Fruit fly (Drosophila melanogaster) whole organism, embryonic: ENCODE data around the gene CG6180.

Experiments used
- Adf1 ChIP-seq: fragments of 200-800 bp; sonication (Bioruptor generic); IDR thresholded peaks from 2 replicates; pipeline ENCODE4 v1.3.6; 2022; ENCODE audit warnings: missing biosample characterization, missing genetic modification characterization
- Atf-2 ChIP-seq: fragments of 200-800 bp; sonication (Bioruptor generic); optimal IDR thresholded peaks from 2 replicates; lab custom pipeline; 2016; ENCODE audit warnings: missing biosample characterization, missing genetic modification characterization
- BtbVII ChIP-seq: fragments of 200-800 bp; sonication (Bioruptor generic); optimal IDR thresholded peaks from 3 replicates; lab custom pipeline; 2017; ENCODE audit warnings: missing biosample characterization, mild to moderate bottlenecking, missing genetic modification characterization
- C15 ChIP-seq: fragments of 200-800 bp; sonication (Bioruptor generic); IDR thresholded peaks from 3 replicates; pipeline ENCODE4 v1.3.6; 2022; ENCODE audit warnings: missing biosample characterization, missing genetic modification characterization
- CG10959 ChIP-seq: fragments of 200-800 bp; sonication (Bioruptor generic); IDR thresholded peaks from 2 replicates; pipeline ENCODE4 v1.3.6; 2022; ENCODE audit warnings: missing biosample characterization, missing genetic modification characterization
- CG11247 ChIP-seq: fragments of 200-800 bp; sonication (Bioruptor generic); IDR thresholded peaks from 2 replicates; pipeline ENCODE4 v1.3.6; 2022; ENCODE audit warnings: missing biosample characterization, missing genetic modification characterization
- CG12391 ChIP-seq: fragments of 200-800 bp; sonication (Bioruptor generic); optimal IDR thresholded peaks from 3 replicates; lab custom pipeline; 2018; ENCODE audit warnings: missing biosample characterization, mild to moderate bottlenecking, missing genetic modification characterization, moderate library complexity
- CG15479 ChIP-seq: fragments of 200-800 bp; sonication (Bioruptor generic); optimal IDR thresholded peaks from 3 replicates; lab custom pipeline; 2019; ENCODE audit warnings: missing biosample characterization, mild to moderate bottlenecking, missing genetic modification characterization, moderate library complexity
- CG16863 ChIP-seq: fragments of 200-800 bp; sonication (Bioruptor generic); optimal IDR thresholded peaks from 3 replicates; lab custom pipeline; 2016; ENCODE audit warnings: missing biosample characterization, missing genetic modification characterization
- CG17361 ChIP-seq: fragments of 200-800 bp; sonication (Bioruptor generic); IDR thresholded peaks from 3 replicates; pipeline ENCODE4 v1.3.6; 2022; ENCODE audit warnings: missing biosample characterization, missing genetic modification characterization
- CG2120 ChIP-seq: fragments of 200-800 bp; sonication (Bioruptor generic); optimal IDR thresholded peaks from 3 replicates; lab custom pipeline; 2016; ENCODE audit warnings: missing biosample characterization, missing genetic modification characterization
- CG2875 ChIP-seq: fragments of 200-800 bp; sonication (Bioruptor generic); optimal IDR thresholded peaks from 2 replicates; lab custom pipeline; 2017; ENCODE audit warnings: missing biosample characterization, mild to moderate bottlenecking, missing genetic modification characterization, missing genetic modification reagents
- CG2889 ChIP-seq: fragments of 200-800 bp; sonication (Bioruptor generic); IDR thresholded peaks from 3 replicates; pipeline ENCODE4 v1.3.6; 2022; ENCODE audit warnings: missing biosample characterization, missing genetic modification characterization
- CG3281 ChIP-seq: fragments of 200-800 bp; sonication (Bioruptor generic); optimal IDR thresholded peaks from 3 replicates; lab custom pipeline; 2017; ENCODE audit warnings: missing biosample characterization, mild to moderate bottlenecking, missing genetic modification characterization
- CG3726 ChIP-seq: fragments of 200-800 bp; sonication (Bioruptor generic); IDR thresholded peaks from 3 replicates; pipeline ENCODE4, ENCODE4 v1.3.6; 2022; ENCODE audit warnings: missing biosample characterization, missing genetic modification characterization
- CG3838 ChIP-seq: fragments of 200-800 bp; sonication (Bioruptor generic); optimal IDR thresholded peaks from 3 replicates; lab custom pipeline; 2016; ENCODE audit warnings: missing biosample characterization, missing genetic modification characterization
- CG42726 ChIP-seq: fragments of 200-800 bp; sonication (Bioruptor generic); IDR thresholded peaks from 2 replicates; pipeline ENCODE4 v1.3.6; 2022; ENCODE audit warnings: missing biosample characterization, missing genetic modification characterization; ENCODE audit not compliant: partially characterized antibody
- CG4730 ChIP-seq: fragments of 200-800 bp; sonication (Bioruptor generic); IDR thresholded peaks from 2 replicates; pipeline ENCODE4 v1.3.6; 2022; ENCODE audit warnings: missing biosample characterization, missing genetic modification characterization
- CG6813 ChIP-seq: fragments of 200-800 bp; sonication (Bioruptor generic); optimal IDR thresholded peaks from 2 replicates; lab custom pipeline; 2017; ENCODE audit warnings: missing biosample characterization, missing genetic modification characterization, mild to moderate bottlenecking, moderate library complexity, missing genetic modification reagents
- CG7271 ChIP-seq: fragments of 200-800 bp; sonication (Bioruptor generic); optimal IDR thresholded peaks from 2 replicates; lab custom pipeline; 2018; ENCODE audit warnings: missing biosample characterization, mild to moderate bottlenecking, missing genetic modification characterization, moderate library complexity
- CG7556 ChIP-seq: fragments of 200-800 bp; sonication (Bioruptor generic); optimal IDR thresholded peaks from 2 replicates; lab custom pipeline; 2017; ENCODE audit warnings: missing biosample characterization, mild to moderate bottlenecking, missing genetic modification characterization
- CG8281 ChIP-seq: fragments of 200-800 bp; sonication (Bioruptor generic); optimal IDR thresholded peaks from 2 replicates; lab custom pipeline; 2018; ENCODE audit warnings: missing biosample characterization, mild to moderate bottlenecking, missing genetic modification characterization, moderate library complexity
- CG8924 ChIP-seq: fragments of 200-800 bp; optimal IDR thresholded peaks from 3 replicates; lab custom pipeline; 2019; ENCODE audit warnings: missing biosample characterization, mild to moderate bottlenecking, missing genetic modification characterization, moderate library complexity
- CG9817 ChIP-seq: fragments of 200-800 bp; sonication (Bioruptor generic); optimal IDR thresholded peaks from 2 replicates; lab custom pipeline; 2018; ENCODE audit warnings: missing biosample characterization, mild to moderate bottlenecking, missing genetic modification characterization, moderate library complexity
- Dp ChIP-seq: fragments of 200-800 bp; sonication (Bioruptor generic); optimal IDR thresholded peaks from 2 replicates; lab custom pipeline; 2018; ENCODE audit warnings: missing biosample characterization, mild to moderate bottlenecking, missing genetic modification characterization, moderate library complexity
- ERR ChIP-seq: fragments of 200-800 bp; sonication (Bioruptor generic); optimal IDR thresholded peaks from 2 replicates; lab custom pipeline; 2016; ENCODE audit warnings: missing biosample characterization, missing genetic modification characterization
- Fer3 ChIP-seq: fragments of 200-800 bp; sonication (Bioruptor generic); optimal IDR thresholded peaks from 2 replicates; lab custom pipeline; 2018; ENCODE audit warnings: missing biosample characterization, mild to moderate bottlenecking, missing genetic modification characterization, moderate library complexity
- HLHmδ ChIP-seq: fragments of 200-800 bp; sonication (Bioruptor generic); optimal IDR thresholded peaks from 2 replicates; lab custom pipeline; 2018; ENCODE audit warnings: missing biosample characterization, mild to moderate bottlenecking, missing genetic modification characterization, moderate library complexity
- MTF-1 ChIP-seq: fragments of 200-800 bp; sonication (Bioruptor generic); optimal IDR thresholded peaks from 2 replicates; lab custom pipeline; 2018; ENCODE audit warnings: missing biosample characterization, mild to moderate bottlenecking, missing genetic modification characterization, borderline replicate concordance
- Oli ChIP-seq: fragments of 200-800 bp; sonication (Bioruptor generic); optimal IDR thresholded peaks from 2 replicates; lab custom pipeline; 2018; ENCODE audit warnings: missing biosample characterization, mild to moderate bottlenecking, missing genetic modification characterization, moderate library complexity
- Xrp1 ChIP-seq: fragments of 200-800 bp; sonication (Bioruptor generic); IDR thresholded peaks from 2 replicates; pipeline ENCODE4 v1.3.6; 2022; ENCODE audit warnings: missing biosample characterization, missing genetic modification characterization
- ab ChIP-seq: fragments of 200-800 bp; sonication (Bioruptor generic); optimal IDR thresholded peaks from 2 replicates; lab custom pipeline; 2016; ENCODE audit warnings: missing biosample characterization, missing genetic modification characterization
- al ChIP-seq: fragments of 200-800 bp; sonication (Bioruptor generic); IDR thresholded peaks from 2 replicates; pipeline ENCODE4 v1.3.6; 2022; ENCODE audit warnings: missing biosample characterization, missing genetic modification characterization
- btn ChIP-seq: fragments of 200-800 bp; sonication (Bioruptor generic); optimal IDR thresholded peaks from 2 replicates; lab custom pipeline; 2016; ENCODE audit warnings: missing biosample characterization, missing genetic modification characterization
- chinmo ChIP-seq: fragments of 200-800 bp; sonication (Bioruptor generic); IDR thresholded peaks from 4 replicates; pipeline ENCODE4 v1.3.6; 2022; ENCODE audit warnings: missing biosample characterization, missing genetic modification characterization; ENCODE audit not compliant: partially characterized antibody
- eyg ChIP-seq: fragments of 200-800 bp; sonication (Bioruptor generic); optimal IDR thresholded peaks from 3 replicates; lab custom pipeline; 2016; ENCODE audit warnings: missing biosample characterization, missing genetic modification characterization
- fu2 ChIP-seq: fragments of 200-800 bp; sonication (Bioruptor generic); optimal IDR thresholded peaks from 2 replicates; lab custom pipeline; 2016; ENCODE audit warnings: missing biosample characterization, missing genetic modification characterization
- gro ChIP-seq: fragments of 200-800 bp; sonication (Bioruptor generic); optimal IDR thresholded peaks from 2 replicates; lab custom pipeline; 2016; ENCODE audit warnings: missing biosample characterization, missing genetic modification characterization
- insv ChIP-seq, 2 experiments: fragments of 200-800 bp; sonication (Bioruptor generic); optimal IDR thresholded peaks; 3 replicates each; lab custom pipeline; 2016 to 2018; ENCODE audit warnings: missing biosample characterization in 2 of 2, missing genetic modification characterization in 2 of 2
- kni ChIP-seq: fragments of 200-800 bp; sonication (Bioruptor generic); optimal IDR thresholded peaks from 3 replicates; lab custom pipeline; 2017; ENCODE audit warnings: mild to moderate bottlenecking, missing biosample characterization, missing genetic modification reagents, missing genetic modification characterization
- lbe ChIP-seq: fragments of 200-800 bp; sonication (Bioruptor generic); optimal IDR thresholded peaks from 2 replicates; lab custom pipeline; 2016; ENCODE audit warnings: missing biosample characterization, mild to moderate bottlenecking, missing genetic modification characterization
- otp ChIP-seq: fragments of 200-800 bp; sonication (Bioruptor generic); IDR thresholded peaks from 3 replicates; pipeline ENCODE4, ENCODE4 v1.3.6; 2022; ENCODE audit warnings: missing biosample characterization, missing genetic modification characterization
- repo ChIP-seq: fragments of 200-800 bp; sonication (Bioruptor generic); optimal IDR thresholded peaks from 2 replicates; lab custom pipeline; 2016; ENCODE audit warnings: missing biosample characterization, missing genetic modification characterization
- ro ChIP-seq: fragments of 200-800 bp; sonication (Bioruptor generic); IDR thresholded peaks from 2 replicates; pipeline ENCODE4 v1.3.6; 2022; ENCODE audit warnings: missing biosample characterization, missing genetic modification characterization
- sisA ChIP-seq: fragments of 200-800 bp; sonication (Bioruptor generic); IDR thresholded peaks from 2 replicates; pipeline ENCODE4 v1.3.6; 2022; ENCODE audit warnings: missing biosample characterization, missing genetic modification characterization
- so ChIP-seq: fragments of 200-800 bp; sonication (Bioruptor generic); IDR thresholded peaks from 3 replicates; pipeline ENCODE4 v1.3.6; 2022; ENCODE audit warnings: missing biosample characterization, missing genetic modification characterization
- vfl ChIP-seq: fragments of 200-800 bp; sonication (Bioruptor generic); optimal IDR thresholded peaks from 2 replicates; lab custom pipeline; 2016; ENCODE audit warnings: missing biosample characterization, missing genetic modification characterization
- vnd ChIP-seq: fragments of 200-800 bp; sonication (Bioruptor generic); IDR thresholded peaks from 3 replicates; pipeline ENCODE4 v1.3.6; 2022; ENCODE audit warnings: missing biosample characterization, missing genetic modification characterization; ENCODE audit not compliant: partially characterized antibody
- zen2 ChIP-seq: fragments of 200-800 bp; sonication (Bioruptor generic); IDR thresholded peaks from 3 replicates; pipeline ENCODE4 v1.3.6; 2022; ENCODE audit warnings: missing biosample characterization, missing genetic modification characterization; ENCODE audit not compliant: partially characterized antibody
- zfh1 ChIP-seq: fragments of 200-800 bp; sonication (Bioruptor generic); IDR thresholded peaks from 3 replicates; pipeline ENCODE4 v1.3.6; 2022; ENCODE audit warnings: missing biosample characterization, missing genetic modification characterization

CG6180 gene

dm6 chr2L:12721794-12722315 is 14.4 kb downstream of the CG6180 start, which contains the start of gene Pih1D1 (continued):
- TF ChIP-seq zen2 (no peak), C15 (GFP tag; lab: Robert Waterston, UW) (peak; percentile 91; the same call in 2 of the 3 replicates), BtbVII (GFP tag; lab: Kevin White, UChicago) (peak; percentile 93), ro (GFP tag; lab: Robert Waterston, UW) (peak; percentile 91), eyg (GFP tag; lab: Kevin White, UChicago) (peak; percentile 62), btn (peak; percentile 75), CG3726 (GFP tag; lab: Robert Waterston, UW) (peak; percentile 96), CG8924 (tag; lab: Kevin White, UChicago) (peak; percentile 95), CG3838 (GFP tag; lab: Kevin White, UChicago) (peak; percentile 84), CG2120 (GFP tag; lab: Kevin White, UChicago) (peak; percentile 97), CG9817 (peak; percentile 97), repo (GFP tag; lab: Kevin White, UChicago) (peak; percentile 86), CG7556 (GFP tag; lab: Kevin White, UChicago) (peak; percentile 93), Xrp1 (peak; percentile 97), gro (GFP tag; lab: Kevin White, UChicago) (peak; percentile 83), CG6813 (peak; percentile 80), sisA (GFP tag; lab: Robert Waterston, UW) (peak; percentile 94), Dp (GFP tag; lab: Kevin White, UChicago) (peak; percentile 11), ab (GFP tag; lab: Kevin White, UChicago) (peak; percentile 49), CG15479 (GFP tag; lab: Kevin White, UChicago) (peak; percentile 7), al (GFP tag; lab: Robert Waterston, UW) (peak; percentile 97), chinmo (no peak), CG10959 (GFP tag; lab: Robert Waterston, UW) (peak; percentile 82), vnd (GFP tag; lab: Robert Waterston, UW) (no peak), HLHmδ (GFP tag; lab: Kevin White, UChicago) (no peak), CG16863 (GFP tag; lab: Kevin White, UChicago) (peak; percentile 91), CG11247 (GFP tag; lab: Robert Waterston, UW) (peak; percentile 91), kni (peak; percentile 72), CG42726 (no peak), MTF-1 (GFP tag; lab: Kevin White, UChicago) (peak; percentile 57), CG12391 (tag; lab: Kevin White, UChicago) (peak; percentile 97), CG3281 (GFP tag; lab: Kevin White, UChicago) (peak; percentile 96), Atf-2 (GFP tag; lab: Kevin White, UChicago) (peak; percentile 92), Adf1 (peak; percentile 73), fu2 (GFP tag; lab: Kevin White, UChicago) (peak; percentile 94), ERR (GFP tag; lab: Kevin White, UChicago) (peak; percentile 46), zfh1 (GFP tag; lab: Robert Waterston, UW) (peak; percentile 95), otp (GFP tag; lab: Robert Waterston, UW) (peak; percentile 91), CG2889 (GFP tag; lab: Robert Waterston, UW) (peak; percentile 96), Oli (tag; lab: Kevin White, UChicago) (peak; percentile 94), Fer3 (tag; lab: Kevin White, UChicago) (peak; percentile 95), CG8281 (tag; lab: Kevin White, UChicago) (peak; percentile 88), vfl (peak; percentile 89), insv (GFP tag; optimal IDR thresholded peaks at IDR 0.05; lab: Kevin White, UChicago) (peak in 1 of 2 experiments; percentile 64), so (GFP tag; lab: Robert Waterston, UW) (peak; percentile 94), CG7271 (peak; percentile 72), lbe (GFP tag; lab: Kevin White, UChicago) (no peak), CG17361 (GFP tag; lab: Robert Waterston, UW) (peak; percentile 99), CG2875 (peak; percentile 78), CG4730 (GFP tag; lab: Robert Waterston, UW) (peak; percentile 93)
